Worm (Caenorhabditis elegans) whole organism, dauer: Measurements from ENCODE around the gene C33D9.6.

Experiments
- unc-62 ChIP-seq: sonication (generic microtip); optimal IDR thresholded peaks from 2 replicates; lab custom pipeline; 2017; ENCODE audit warnings: missing biosample characterization, missing genetic modification reagents, missing genetic modification characterization

C33D9.6 gene

DNA sequence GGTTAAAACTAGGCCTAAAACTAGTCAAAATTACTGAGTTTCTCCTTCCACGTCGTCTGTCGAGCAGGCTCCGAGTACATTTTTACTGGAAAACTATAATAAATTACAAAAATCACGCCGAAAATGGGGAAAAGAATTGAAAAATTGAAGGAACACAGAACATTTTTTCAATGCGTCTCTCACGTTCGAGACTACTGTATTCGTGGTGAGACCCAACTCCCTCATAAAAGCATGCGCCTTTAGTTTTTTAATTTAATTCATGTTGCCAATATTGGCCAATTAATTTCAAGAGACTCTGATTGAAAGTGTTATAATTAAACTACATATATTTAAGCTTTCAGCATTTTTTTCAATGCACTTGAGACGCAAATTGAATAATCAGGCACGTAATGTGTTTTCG lies 23.8 kb downstream of the C33D9.6 start:
- TF ChIP-seq unc-62 (GFP tag; lab: Kevin White, UChicago) = no peak

- no peak for TF ChIP-seq unc-62 (GFP tag; lab: Kevin White, UChicago)
These were observed 25.5 kb downstream of the C33D9.6 start for ce11 chrIV:8752492-8752891.

- no peak for TF ChIP-seq unc-62 (GFP tag; lab: Kevin White, UChicago)
These were observed 29.0 kb downstream of the C33D9.6 start for ce11 chrIV:8748967-8749366.

ce11 chrIV:8745591-8746302 lies 32.2 kb downstream of the C33D9.6 start, which contains the start of the genes F20C5.7 and parg-1:
Gene F20C5.7, minus strand, starts transcription at chrIV:8745691.
Gene parg-1, plus strand, starts transcription at chrIV:8746252.
- TF ChIP-seq unc-62 (GFP tag; lab: Kevin White, UChicago) = no peak

DNA sequence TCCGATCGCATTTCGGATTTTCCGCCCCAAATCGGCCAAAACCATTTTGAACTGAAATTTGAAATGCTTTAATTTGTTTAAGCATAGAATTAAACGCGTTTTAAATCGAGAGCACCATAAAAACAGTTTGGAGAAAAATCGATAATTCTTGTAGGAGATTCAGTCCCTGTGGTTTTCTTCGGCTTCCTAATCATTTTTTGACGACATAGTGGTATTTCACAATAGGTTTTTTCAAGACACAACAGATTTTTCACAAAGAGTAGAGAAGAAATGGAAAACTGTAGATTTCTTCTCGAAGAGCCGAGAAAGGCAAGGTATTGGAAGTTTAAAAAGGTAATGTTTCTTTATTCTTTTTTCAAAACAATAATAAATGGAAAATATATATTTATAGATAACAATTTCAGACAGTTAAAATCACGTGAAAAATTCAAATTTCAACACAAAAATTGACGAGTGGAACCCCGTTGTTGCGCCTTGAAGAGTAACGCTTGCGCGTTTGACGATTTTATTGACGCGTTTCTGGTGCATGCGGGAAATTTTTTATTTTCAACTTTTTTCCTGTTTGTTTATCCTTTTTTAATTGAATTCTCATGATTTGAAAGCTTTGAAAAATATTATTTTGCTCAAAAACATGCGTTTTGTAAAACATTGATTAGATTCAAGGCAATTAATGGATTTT lies 34.2 kb downstream of the C33D9.6 start, which contains the start of gene F21D5.7:
Gene F21D5.7 (minus strand): TSS at position 51 of the 679 bp plus-strand sequence.
- TF ChIP-seq unc-62 (GFP tag; lab: Kevin White, UChicago) = no peak

ce11 chrIV:8740952-8741438 lies 37.0 kb downstream of the C33D9.6 start, which contains the start of gene F21D5.6:
Gene F21D5.6, minus strand, starts transcription at chrIV:8741388.
- no peak for TF ChIP-seq unc-62 (GFP tag; lab: Kevin White, UChicago)

- TF ChIP-seq unc-62 (GFP tag; lab: Kevin White, UChicago) = no peak
These were observed 38.0 kb downstream of the C33D9.6 start, which contains the start of gene mrps-33 for ce11 chrIV:8739926-8740325. Gene mrps-33, minus strand, starts transcription at chrIV:8740026.

DNA sequence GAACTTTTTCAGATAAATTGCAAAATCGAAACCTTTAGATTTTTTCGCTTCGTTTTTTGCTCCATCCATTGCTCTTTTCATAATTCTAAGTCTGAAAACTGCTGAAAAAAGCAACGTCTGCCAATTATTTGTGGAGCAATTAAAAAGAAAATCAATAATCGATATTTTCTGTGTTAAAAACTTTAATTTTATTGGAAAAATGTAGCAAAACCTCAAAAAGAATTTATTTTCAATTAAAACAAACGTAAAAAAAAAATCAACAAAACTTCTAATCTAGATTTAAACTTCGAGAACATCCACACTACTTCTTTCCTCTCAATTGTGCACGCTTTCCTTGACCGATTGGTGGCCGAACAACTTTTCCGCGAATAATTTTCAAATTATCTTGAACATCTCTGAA lies 38.7 kb downstream of the C33D9.6 start, which contains the start of gene F21D5.5:
Gene F21D5.5 (minus strand): TSS at position 101 of the 400 bp plus-strand sequence.
- TF ChIP-seq unc-62 (GFP tag; lab: Kevin White, UChicago) = no peak

ce11 chrIV:8737787-8738186 lies 40.2 kb downstream of the C33D9.6 start, which contains the start of gene F21D5.4:
Gene F21D5.4, plus strand, starts transcription at chrIV:8738087.
- TF ChIP-seq unc-62 (GFP tag; lab: Kevin White, UChicago) = no peak

DNA sequence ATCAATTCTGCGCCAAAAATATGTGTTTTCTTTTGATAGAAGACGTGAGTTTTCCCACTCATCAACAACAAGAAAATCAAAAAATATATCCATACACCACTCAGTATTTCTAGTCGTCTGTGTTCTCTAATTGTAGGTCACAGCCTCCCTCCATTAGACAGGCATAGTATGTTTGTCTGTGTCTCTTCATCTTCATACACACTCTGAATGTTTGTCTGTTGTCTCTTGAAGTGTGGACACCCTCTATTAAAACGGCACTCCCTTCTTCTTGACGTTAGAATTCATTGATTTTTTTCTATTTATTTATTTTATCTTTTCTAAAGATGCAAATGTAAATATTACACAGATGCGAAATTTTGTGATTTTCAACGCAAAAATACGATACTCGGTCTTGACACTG lies 40.6 kb downstream of the C33D9.6 start:
- no peak for TF ChIP-seq unc-62 (GFP tag; lab: Kevin White, UChicago)

- no peak for TF ChIP-seq unc-62 (GFP tag; lab: Kevin White, UChicago)
These were observed 47.5 kb downstream of the C33D9.6 start, which contains the start of gene F21D5.3 for ce11 chrIV:8730469-8730868. Gene F21D5.3, plus strand, starts transcription at chrIV:8730815.

DNA sequence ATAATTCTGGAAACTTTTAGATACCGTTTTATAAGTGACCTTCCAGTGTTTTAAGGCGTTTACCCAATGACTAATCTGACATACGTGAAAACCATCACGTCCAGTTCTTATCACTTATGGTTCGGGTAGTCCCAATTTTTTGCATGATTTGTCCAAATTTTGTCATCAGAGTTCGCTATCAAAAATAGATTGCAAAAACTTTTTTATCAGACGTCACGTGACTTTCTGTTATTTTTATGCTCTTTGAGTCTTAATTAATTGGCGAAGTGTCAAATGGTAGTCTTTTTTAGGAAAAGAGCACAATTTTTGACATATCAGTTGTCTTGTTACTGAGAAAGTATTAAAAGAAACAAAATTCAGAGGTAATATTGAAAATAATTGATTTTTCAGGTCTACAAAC lies 48.3 kb downstream of the C33D9.6 start:
- TF ChIP-seq unc-62 (GFP tag; lab: Kevin White, UChicago) = no peak

ce11 chrIV:8728122-8728521 lies 49.8 kb downstream of the C33D9.6 start, which contains the start of gene otub-3:
Gene otub-3, plus strand, starts transcription at chrIV:8728177.
- no peak for TF ChIP-seq unc-62 (GFP tag; lab: Kevin White, UChicago)

ce11 chrIV:8725345-8725744 lies 52.6 kb downstream of the C33D9.6 start, which contains the start of gene pgm-3:
Gene pgm-3, plus strand, starts transcription at chrIV:8725722.
- no peak for TF ChIP-seq unc-62 (GFP tag; lab: Kevin White, UChicago)

DNA sequence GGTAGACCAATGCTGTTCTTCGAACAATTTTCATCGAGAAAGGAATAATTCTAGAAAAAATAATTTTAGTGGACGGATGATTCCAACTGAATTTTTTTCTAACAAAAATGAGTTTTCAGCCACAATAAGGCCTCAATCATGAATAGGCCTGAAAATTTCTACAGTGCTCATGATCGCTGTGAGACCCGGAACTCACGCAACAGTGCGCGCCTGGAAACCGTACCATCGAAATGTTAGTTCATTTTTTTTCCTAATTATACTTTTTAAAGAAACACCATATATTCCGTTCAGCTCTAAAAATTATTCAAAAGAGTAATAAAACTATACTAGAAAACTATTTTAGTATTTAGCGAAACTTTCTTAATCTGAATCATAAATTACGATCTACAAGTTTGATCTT lies 53.0 kb downstream of the C33D9.6 start:
- TF ChIP-seq unc-62 (GFP tag; lab: Kevin White, UChicago) = no peak
